Fruit fly (Drosophila melanogaster): ENCODE results near the gene CG10877.

Gene CG10877

DNA sequence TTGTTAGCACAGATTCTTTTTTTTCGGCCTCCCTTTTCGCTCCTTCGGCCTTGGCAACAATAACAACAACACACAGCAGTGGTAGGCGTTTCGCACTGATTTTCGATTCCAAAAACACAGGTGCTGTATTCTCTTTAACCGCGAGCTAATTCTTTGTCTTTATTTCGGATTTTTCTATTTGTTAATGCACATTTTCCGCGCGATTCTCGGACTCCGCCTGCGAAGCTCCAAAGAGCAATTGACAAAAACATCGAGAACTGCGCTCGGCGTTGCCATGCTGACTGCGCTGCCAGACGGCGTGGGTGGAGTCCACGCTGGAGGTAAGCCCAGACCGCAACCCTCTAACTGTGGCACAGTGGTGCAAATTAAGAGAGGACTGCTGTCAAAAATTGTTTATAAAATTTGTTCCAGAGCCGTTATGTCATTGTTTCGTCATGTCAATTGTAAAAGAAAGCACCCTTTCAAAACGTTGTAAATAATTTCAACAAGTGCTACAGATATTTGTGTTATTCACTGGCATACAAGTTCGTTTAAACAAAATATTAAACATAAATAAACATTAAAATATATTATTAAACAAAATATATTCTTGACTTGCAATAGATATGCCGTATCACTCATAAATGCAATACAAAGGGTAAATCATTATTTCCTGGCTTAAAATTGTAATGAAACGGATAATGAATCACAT is 6.3 kb downstream of the CG10877 start, which contains the start of the genes DPCoAC and CG5180 (continued):
- TF ChIP-seq dimm (GFP tag; IDR thresholded peaks at IDR 0.05) (0 out of 2 replicates have a peak, but pooled peaks have one; percentile 19), CG16813 (GFP tag; IDR thresholded peaks at IDR 0.05; ENCODE audit: partially characterized antibody) (peak; percentile 51), Adf1 (GFP tag; IDR thresholded peaks at IDR 0.05) (peak; percentile 83), danr (GFP tag; IDR thresholded peaks at IDR 0.05) (0 out of 2 replicates have a peak, but pooled peaks have one; percentile 33), tup (GFP tag; optimal IDR thresholded peaks at IDR 0.05) (peak; percentile 1), CG13296 (GFP tag; optimal IDR thresholded peaks at IDR 0.05) (no peak), CG12659 (GFP tag; optimal IDR thresholded peaks at IDR 0.05) (peak; percentile 78), Gsc (GFP tag; IDR thresholded peaks at IDR 0.05) (no peak), CG43689 (GFP tag; IDR thresholded peaks at IDR 0.05) (0 out of 2 replicates have a peak, but pooled peaks have one; percentile 33), CG7372 (GFP tag; IDR thresholded peaks at IDR 0.05) (peak; percentile 68; the same call in 1 of the 2 replicates), grn (GFP tag; optimal IDR thresholded peaks at IDR 0.05) (no peak), cwo (GFP tag; optimal IDR thresholded peaks at IDR 0.05) (peak; percentile 13), Usf (GFP tag; optimal IDR thresholded peaks at IDR 0.05) (peak; percentile 39), PHDP (tag; optimal IDR thresholded peaks at IDR 0.05) (peak; percentile 46), Med (GFP tag) (peak; percentile 95), CG1603 (tag; optimal IDR thresholded peaks at IDR 0.05) (peak; percentile 89), CG16863 (GFP tag; optimal IDR thresholded peaks at IDR 0.05) (peak; percentile 51), kni (GFP tag; optimal IDR thresholded peaks at IDR 0.05) (peak; percentile 47), CG7556 (GFP tag; optimal IDR thresholded peaks at IDR 0.05) (peak; percentile 36), pho (GFP tag; optimal IDR thresholded peaks at IDR 0.05) (peak; percentile 70), zf30C (GFP tag; optimal IDR thresholded peaks at IDR 0.05) (peak; percentile 7), ewg (GFP tag; optimal IDR thresholded peaks at IDR 0.05) (peak; percentile 45), CG7745 (tag; optimal IDR thresholded peaks at IDR 0.05) (no peak), Elba2 (GFP tag; optimal IDR thresholded peaks at IDR 0.05) (peak; percentile 37), Sox102F (GFP tag; optimal IDR thresholded peaks at IDR 0.05) (peak; percentile 48), CG14667 (GFP tag; IDR thresholded peaks at IDR 0.05) (peak; percentile 53; the same call in 1 of the 2 replicates)

DNA sequence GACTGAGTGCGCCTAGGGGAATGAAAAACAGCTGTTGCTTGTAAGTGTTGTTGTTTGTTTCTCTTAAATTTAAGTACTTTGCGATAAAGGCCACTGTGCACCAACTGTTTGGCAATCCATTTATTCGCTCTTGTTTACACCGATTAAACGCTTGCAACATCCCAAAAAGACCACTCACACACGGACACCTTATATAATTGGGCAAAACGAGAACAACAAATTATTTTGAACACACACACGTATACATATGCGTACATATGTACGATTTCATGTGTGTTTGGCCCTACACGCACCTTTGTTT is 6.8 kb downstream of the CG10877 start:
- peak in 1 of 2 experiments; percentile 90 for TF ChIP-seq Pdp1 (GFP tag; optimal IDR thresholded peaks at IDR 0.05)
- TF ChIP-seq cg (GFP tag; optimal IDR thresholded peaks at IDR 0.05) = peak; percentile 80
- no peak for TF ChIP-seq az2 (GFP tag; optimal IDR thresholded peaks at IDR 0.05)
- TF ChIP-seq oc (tag; optimal IDR thresholded peaks at IDR 0.05) = no peak
- TF ChIP-seq insv (GFP tag; optimal IDR thresholded peaks at IDR 0.05) = peak in 1 of 2 experiments; percentile 82
- no peak for TF ChIP-seq Mad (GFP tag; optimal IDR thresholded peaks at IDR 0.05)
- peak; percentile 28 for TF ChIP-seq CG15479 (GFP tag; optimal IDR thresholded peaks at IDR 0.05)
- no peak for TF ChIP-seq tll (GFP tag; optimal IDR thresholded peaks at IDR 0.05)
- peak; percentile 14 to 33 for TF ChIP-seq crp (GFP tag; optimal IDR thresholded peaks at IDR 0.05)
- no peak for TF ChIP-seq cad (GFP tag; optimal IDR thresholded peaks at IDR 0.05)
